Worm (Caenorhabditis elegans): ENCODE results near the gene R10H10.7.

- TF ChIP-seq nhr-28 (tag; optimal IDR thresholded peaks at IDR 0.05) (no peak), unc-39 (tag; optimal IDR thresholded peaks at IDR 0.05) (no peak), unc-62 (GFP tag; optimal IDR thresholded peaks at IDR 0.05) (no peak), tbx-8 (GFP tag; optimal IDR thresholded peaks at IDR 0.05) (no peak), lsy-2 (tag; optimal IDR thresholded peaks at IDR 0.05) (no peak), snpc-4 (tag; optimal IDR thresholded peaks at IDR 0.05) (no peak), lin-32 (GFP tag; optimal IDR thresholded peaks at IDR 0.05) (no peak), lin-13 (tag; optimal IDR thresholded peaks at IDR 0.05) (no peak), bed-3 (GFP tag; optimal IDR thresholded peaks at IDR 0.05) (no peak), sptf-1 (tag; optimal IDR thresholded peaks at IDR 0.05) (no peak)
Measured at ce11 chrIV:10388263-10388662, 25.5 kb downstream of the R10H10.7 start, which contains the start of gene R10H10.3.
